Worm (Caenorhabditis elegans) whole organism, late embryonic: Measurements from ENCODE around the gene Y71H2AM.12.

Experiments used
- C38D4.7 ChIP-seq: fragments of 200-800 bp; sonication (Bioruptor generic); optimal IDR thresholded peaks from 2 replicates; lab custom pipeline; 2018; ENCODE audit warnings: mild to moderate bottlenecking, missing genetic modification characterization, moderate library complexity, missing compliant biosample characterization
- T23F11.4 ChIP-seq: fragments of 200-800 bp; sonication (Bioruptor generic); optimal IDR thresholded peaks from 2 replicates; lab custom pipeline; 2018; ENCODE audit warnings: mild to moderate bottlenecking, missing genetic modification characterization, missing compliant biosample characterization
- ahr-1 ChIP-seq: sonication (generic microtip); optimal IDR thresholded peaks from 2 replicates; lab custom pipeline; 2016; ENCODE audit warnings: missing genetic modification characterization, missing compliant biosample characterization
- ceh-18 ChIP-seq: sonication (generic microtip); optimal IDR thresholded peaks from 2 replicates; lab custom pipeline; 2016; ENCODE audit warnings: missing genetic modification characterization, missing compliant biosample characterization
- ceh-2 ChIP-seq: sonication (generic microtip); optimal IDR thresholded peaks from 2 replicates; lab custom pipeline; 2016; ENCODE audit warnings: missing genotype, missing genetic modification characterization, missing compliant biosample characterization
- ceh-24 ChIP-seq: sonication (generic microtip); optimal IDR thresholded peaks from 2 replicates; lab custom pipeline; 2016; ENCODE audit warnings: mild to moderate bottlenecking, missing genetic modification characterization, missing compliant biosample characterization
- ceh-30 ChIP-seq: fragments of 150-350 bp; optimal IDR thresholded peaks from 2 replicates; lab custom pipeline; 2014; ENCODE audit warnings: missing biosample characterization, missing genetic modification characterization
- ceh-31 ChIP-seq: sonication (generic microtip); optimal IDR thresholded peaks from 2 replicates; lab custom pipeline; 2016; ENCODE audit warnings: missing genetic modification characterization, missing compliant biosample characterization
- ceh-45 ChIP-seq: fragments of 200-800 bp; sonication (Bioruptor generic); IDR thresholded peaks from 2 replicates; pipeline ENCODE4 v1.3.6; 2022; ENCODE audit warnings: missing genetic modification reagents, missing genetic modification characterization, missing compliant biosample characterization
- ceh-48 ChIP-seq: sonication (generic microtip); optimal IDR thresholded peaks from 2 replicates; lab custom pipeline; 2016; ENCODE audit warnings: missing genetic modification characterization, inconsistent platforms, missing compliant biosample characterization
- ceh-6 ChIP-seq: fragments of 200-800 bp; sonication (Bioruptor generic); optimal IDR thresholded peaks from 2 replicates; lab custom pipeline; 2018; ENCODE audit warnings: mild to moderate bottlenecking, missing genetic modification characterization, missing compliant biosample characterization
- ceh-9 ChIP-seq: sonication (generic microtip); optimal IDR thresholded peaks from 2 replicates; lab custom pipeline; 2016; ENCODE audit warnings: mild to moderate bottlenecking, missing genetic modification characterization, inconsistent platforms, missing compliant biosample characterization
- elt-2 ChIP-seq: sonication (generic microtip); optimal IDR thresholded peaks from 2 replicates; lab custom pipeline; 2016; ENCODE audit warnings: missing genetic modification reagents, missing genetic modification characterization, missing compliant biosample characterization
- elt-4 ChIP-seq: sonication (generic microtip); optimal IDR thresholded peaks from 2 replicates; lab custom pipeline; 2016; ENCODE audit warnings: missing genetic modification characterization, missing compliant biosample characterization
- eyg-1 ChIP-seq: sonication (generic microtip); optimal IDR thresholded peaks from 2 replicates; lab custom pipeline; 2016; ENCODE audit warnings: missing genotype, missing genetic modification characterization, missing compliant biosample characterization
- fax-1 ChIP-seq: sonication (generic microtip); optimal IDR thresholded peaks from 2 replicates; lab custom pipeline; 2016; ENCODE audit warnings: missing genotype, missing genetic modification characterization, missing compliant biosample characterization
- hlh-15 ChIP-seq: sonication (generic microtip); optimal IDR thresholded peaks from 2 replicates; lab custom pipeline; 2016; ENCODE audit warnings: missing genetic modification characterization, missing compliant biosample characterization
- hlh-30 ChIP-seq: sonication (generic microtip); optimal IDR thresholded peaks from 2 replicates; lab custom pipeline; 2017; ENCODE audit warnings: antibody characterized with exemption, missing genetic modification characterization, missing compliant biosample characterization; ENCODE audit not compliant: insufficient read depth
- hlh-8 ChIP-seq: sonication (generic microtip); optimal IDR thresholded peaks from 2 replicates; lab custom pipeline; 2016; ENCODE audit warnings: missing genotype, missing genetic modification characterization, missing compliant biosample characterization
- lim-6 ChIP-seq: sonication (generic microtip); optimal IDR thresholded peaks from 2 replicates; lab custom pipeline; 2016; ENCODE audit warnings: missing genetic modification characterization, missing compliant biosample characterization
- lin-11 ChIP-seq: fragments of 200-800 bp; sonication (Bioruptor generic); optimal IDR thresholded peaks from 2 replicates; lab custom pipeline; 2018; ENCODE audit warnings: mild to moderate bottlenecking, missing genetic modification characterization, missing compliant biosample characterization
- mec-3 ChIP-seq: sonication (generic microtip); optimal IDR thresholded peaks from 2 replicates; lab custom pipeline; 2016; ENCODE audit warnings: borderline replicate concordance, missing genetic modification characterization, missing compliant biosample characterization
- nfya-1 ChIP-seq: sonication (generic microtip); optimal IDR thresholded peaks from 2 replicates; lab custom pipeline; 2017; ENCODE audit warnings: missing genetic modification characterization, mild to moderate bottlenecking, missing compliant biosample characterization, antibody characterized with exemption, moderate library complexity
- nhr-232 ChIP-seq: sonication (generic microtip); optimal IDR thresholded peaks from 2 replicates; lab custom pipeline; 2016; ENCODE audit warnings: missing genetic modification characterization, missing compliant biosample characterization
- npax-4 ChIP-seq: sonication (generic microtip); optimal IDR thresholded peaks from 2 replicates; lab custom pipeline; 2016; ENCODE audit warnings: missing genetic modification characterization, missing compliant biosample characterization
- odd-2 ChIP-seq: sonication (generic microtip); optimal IDR thresholded peaks from 2 replicates; lab custom pipeline; 2017; ENCODE audit warnings: antibody characterized with exemption, mild to moderate bottlenecking, missing genetic modification characterization, missing compliant biosample characterization
- pha-4 ChIP-seq: fragments of 150-350 bp; optimal IDR thresholded peaks from 2 replicates; lab custom pipeline; 2018; ENCODE audit warnings: missing biosample characterization, missing genetic modification reagents, missing genetic modification characterization
- pqm-1 ChIP-seq: sonication (generic microtip); optimal IDR thresholded peaks from 2 replicates; lab custom pipeline; 2016; ENCODE audit warnings: missing genetic modification characterization, missing compliant biosample characterization
- ref-2 ChIP-seq: sonication (generic microtip); optimal IDR thresholded peaks from 2 replicates; lab custom pipeline; 2016; ENCODE audit warnings: missing genetic modification characterization, missing compliant biosample characterization
- sdc-2 ChIP-seq: sonication (generic microtip); optimal IDR thresholded peaks from 2 replicates; lab custom pipeline; 2016; ENCODE audit warnings: missing genotype, missing genetic modification characterization, missing compliant biosample characterization
- ttx-3 ChIP-seq: sonication (generic microtip); optimal IDR thresholded peaks from 2 replicates; lab custom pipeline; 2016; ENCODE audit warnings: missing genetic modification reagents, missing genetic modification characterization, missing compliant biosample characterization
- unc-3 ChIP-seq, 2 experiments: fragments of 200-800 bp in 1 of 2; sonication (Bioruptor generic) in 1 of 2; sonication (generic microtip) in 1 of 2; conservative IDR thresholded peaks in 1 of 2; optimal IDR thresholded peaks in 1 of 2; 2 replicates each; pipeline versions ENCODE4 v1.3.6 to Lab custom; 2016 to 2022; ENCODE audit warnings: missing compliant biosample characterization in 2 of 2, missing genetic modification characterization in 2 of 2, missing genetic modification reagents in 1 of 2
- unc-42 ChIP-seq: sonication (generic microtip); optimal IDR thresholded peaks from 2 replicates; lab custom pipeline; 2016; ENCODE audit warnings: missing genotype, missing genetic modification characterization, missing compliant biosample characterization
- unc-86 ChIP-seq: sonication (generic microtip); optimal IDR thresholded peaks from 2 replicates; lab custom pipeline; 2016; ENCODE audit warnings: missing genetic modification characterization, missing compliant biosample characterization
- zip-5 ChIP-seq: sonication (generic microtip); optimal IDR thresholded peaks from 2 replicates; lab custom pipeline; 2016; ENCODE audit warnings: missing genetic modification characterization, missing compliant biosample characterization

Y71H2AM.12 gene

DNA sequence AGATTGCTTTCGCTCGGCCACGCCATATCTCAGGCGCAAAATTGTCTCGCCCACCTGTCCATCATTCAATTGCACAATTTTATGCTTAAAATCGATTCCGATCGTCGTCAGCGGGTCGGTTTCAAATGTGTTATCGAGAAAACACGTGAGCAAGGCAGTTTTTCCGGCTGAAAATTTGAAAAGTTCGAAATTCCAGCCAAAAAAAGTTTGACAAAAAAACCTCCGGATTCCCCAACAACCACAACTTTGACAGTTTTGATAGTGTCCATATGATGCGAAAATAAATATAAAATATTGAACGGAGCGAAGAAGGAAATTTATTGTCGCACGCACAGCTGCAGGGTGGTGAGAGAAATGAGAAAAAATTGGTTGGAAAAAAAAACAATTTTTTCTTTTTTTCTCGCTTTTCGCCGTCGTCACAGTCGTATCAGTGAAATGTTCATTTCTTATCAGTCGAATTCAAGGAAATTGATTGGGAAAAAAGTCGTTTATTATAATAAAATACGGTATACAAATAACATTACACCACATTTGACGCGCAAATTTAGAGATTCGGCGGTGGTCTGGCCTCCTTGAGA lies at the start of gene Y71H2AM.12:
TSS of gene Y71H2AM.12 (minus strand) at position 486 of the 578 bp plus-strand sequence.
- TF ChIP-seq ceh-2: no peak
- no peak for TF ChIP-seq pqm-1 (tag; lab: Kevin White, UChicago)
- no peak for TF ChIP-seq ceh-45 (GFP tag; lab: Robert Waterston, UW)
- TF ChIP-seq unc-3 (GFP tag; conservative IDR thresholded peaks at IDR 0.05; lab: Robert Waterston, UW): no peak
- TF ChIP-seq unc-3 (tag; optimal IDR thresholded peaks at IDR 0.05; lab: Kevin White, UChicago): no peak
- TF ChIP-seq ahr-1 (tag; lab: Kevin White, UChicago): no peak
- no peak for TF ChIP-seq ttx-3 (tag; lab: Kevin White, UChicago)
- no peak for TF ChIP-seq elt-2 (tag; lab: Kevin White, UChicago)
- no peak for TF ChIP-seq ref-2
- no peak for TF ChIP-seq npax-4 (tag; lab: Kevin White, UChicago)
- no peak for TF ChIP-seq nfya-1 (tag; lab: Kevin White, UChicago)
- no peak for TF ChIP-seq hlh-8
- TF ChIP-seq ceh-18: no peak
- no peak for TF ChIP-seq elt-4 (tag; lab: Kevin White, UChicago)
- no peak for TF ChIP-seq hlh-30
- TF ChIP-seq ceh-30 (tag; lab: Kevin White, UChicago): no peak
- TF ChIP-seq hlh-15: no peak
- TF ChIP-seq unc-42: no peak
- TF ChIP-seq pha-4 (tag; lab: Kevin White, UChicago): no peak
- no peak for TF ChIP-seq ceh-24 (tag; lab: Kevin White, UChicago)
- no peak for TF ChIP-seq eyg-1 (tag; lab: Kevin White, UChicago)

DNA sequence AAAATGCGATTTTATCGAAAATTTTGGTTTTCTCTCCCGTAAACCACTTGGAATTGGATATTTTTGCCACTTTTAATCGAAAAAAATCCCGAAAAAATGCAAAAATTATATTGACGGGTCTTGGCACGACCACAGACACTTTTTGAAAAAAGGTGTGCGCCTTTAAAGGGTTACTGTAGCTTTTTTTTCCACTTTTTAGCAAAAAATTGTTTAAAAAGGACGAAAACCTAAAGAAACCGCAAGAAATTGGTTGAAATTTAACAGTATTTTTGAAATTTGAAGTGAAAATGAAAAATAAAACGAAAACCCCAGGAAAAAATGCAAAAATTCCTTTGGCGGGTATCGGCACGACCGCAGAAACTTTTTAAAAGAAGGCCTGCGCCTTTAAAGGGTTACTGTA lies 47.9 kb upstream of the Y71H2AM.12 start:
- TF ChIP-seq nhr-232: no peak
- TF ChIP-seq ceh-48 (tag; lab: Kevin White, UChicago): no peak
- TF ChIP-seq ceh-45 (GFP tag; lab: Robert Waterston, UW): no peak
- no peak for TF ChIP-seq zip-5 (tag; lab: Kevin White, UChicago)
- TF ChIP-seq lim-6 (tag; lab: Kevin White, UChicago): no peak
- no peak for TF ChIP-seq T23F11.4 (GFP tag; lab: Kevin White, UChicago)
- no peak for TF ChIP-seq fax-1
- no peak for TF ChIP-seq elt-2 (tag; lab: Kevin White, UChicago)
- TF ChIP-seq ceh-18: no peak
- no peak for TF ChIP-seq sdc-2 (tag; lab: Kevin White, UChicago)
- no peak for TF ChIP-seq unc-86
- no peak for TF ChIP-seq ceh-6 (GFP tag; lab: Kevin White, UChicago)
- no peak for TF ChIP-seq mec-3 (tag; lab: Kevin White, UChicago)
- TF ChIP-seq C38D4.7 (GFP tag; lab: Kevin White, UChicago): no peak
- TF ChIP-seq odd-2 (tag; lab: Kevin White, UChicago): no peak
- no peak for TF ChIP-seq ceh-9 (tag; lab: Kevin White, UChicago)

DNA sequence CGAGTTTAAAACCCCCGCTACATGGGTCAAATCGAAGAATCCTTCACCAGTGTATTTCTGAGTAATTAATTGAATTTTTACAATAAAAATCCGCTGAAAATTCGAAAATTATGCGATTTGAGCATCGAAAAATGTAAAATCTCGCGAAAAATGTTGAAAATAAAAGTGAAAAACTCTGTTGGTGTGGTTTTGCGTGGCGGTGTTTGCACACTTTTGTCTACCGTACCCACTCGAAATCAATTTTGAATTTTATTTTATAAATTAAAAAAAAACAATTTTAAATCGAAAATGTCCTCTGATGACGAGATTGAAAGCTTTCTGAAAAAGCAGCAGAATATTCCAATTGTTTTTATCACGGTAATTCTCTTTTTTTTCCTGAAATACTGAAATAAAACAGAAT lies 46.9 kb upstream of the Y71H2AM.12 start, which contains the start of gene Y71H2AM.6:
TSS of gene Y71H2AM.6 (plus strand) at position 264 of the 400 bp plus-strand sequence.
- TF ChIP-seq lin-11 (tag; lab: Kevin White, UChicago) (no peak), nfya-1 (tag; lab: Kevin White, UChicago) (peak; percentile 15)
- TF ChIP-seq, all 69 proteins: peak for 1

DNA sequence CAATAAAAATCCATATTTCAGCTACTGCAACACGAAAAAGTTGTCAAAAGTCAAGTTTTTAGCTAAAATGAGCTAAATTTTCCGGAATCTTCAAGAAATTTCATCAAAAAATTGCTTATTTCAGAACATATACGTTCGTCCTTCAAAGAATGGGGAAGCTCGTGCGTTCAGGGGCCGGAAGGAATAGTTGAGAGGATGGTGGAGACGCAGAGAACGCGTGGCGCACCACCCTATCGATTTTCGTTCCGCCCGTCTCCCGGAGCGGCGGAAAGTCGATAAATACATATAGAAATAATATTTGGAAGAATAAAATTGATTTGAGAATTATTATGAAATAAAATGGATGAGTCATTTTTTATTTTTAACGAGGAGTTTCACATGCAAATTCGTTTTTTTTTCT lies 46.4 kb upstream of the Y71H2AM.12 start:
- TF ChIP-seq ceh-31 (no peak), lin-11 (tag; lab: Kevin White, UChicago) (no peak), ceh-48 (tag; lab: Kevin White, UChicago) (peak; percentile 99), unc-86 (no peak), hlh-15 (no peak), unc-3 (GFP tag; conservative IDR thresholded peaks at IDR 0.05; lab: Robert Waterston, UW) (no peak), unc-3 (tag; optimal IDR thresholded peaks at IDR 0.05; lab: Kevin White, UChicago) (no peak), C38D4.7 (GFP tag; lab: Kevin White, UChicago) (no peak)
